Worm (Caenorhabditis elegans) whole organism, midembryonic: Measurements from ENCODE around the gene T13C2.3.

Experiments used
- cog-1 ChIP-seq: sonication (generic microtip); optimal IDR thresholded peaks from 2 replicates; lab custom pipeline; 2016; ENCODE audit warnings: missing genetic modification characterization, missing compliant biosample characterization
- klf-2 ChIP-seq: fragments of 200-800 bp; sonication (Bioruptor generic); conservative IDR thresholded peaks from 2 replicates; pipeline ENCODE4 v1.3.6; 2022; ENCODE audit warnings: missing genetic modification reagents, missing genetic modification characterization, missing compliant biosample characterization
- ztf-29 ChIP-seq: fragments of 200-800 bp; sonication (Bioruptor generic); IDR thresholded peaks from 2 replicates; pipeline ENCODE4 v1.3.6; 2022; ENCODE audit warnings: missing genetic modification reagents, missing genetic modification characterization, missing compliant biosample characterization

- TF ChIP-seq klf-2 (GFP tag; lab: Robert Waterston, UW): no peak
- no peak for TF ChIP-seq ztf-29 (GFP tag; lab: Robert Waterston, UW)
- TF ChIP-seq cog-1 (tag; lab: Kevin White, UChicago): no peak
Observed at ce11 chrII:6801262-6801661, 12.2 kb downstream of the T13C2.3 start.
